Worm (Caenorhabditis elegans): ENCODE measurements around the gene ceh-34.

The ceh-34 gene

ce11 chrV:5304366-5304765, 15.0 kb downstream of the ceh-34 start (continued):
- TF ChIP-seq lin-11 (tag; optimal IDR thresholded peaks at IDR 0.05), result no peak
- TF ChIP-seq tbx-7 (tag; optimal IDR thresholded peaks at IDR 0.05), result no peak

ce11 chrV:5303389-5303788, 16.0 kb downstream of the ceh-34 start, which contains the start of gene ncx-2:
Gene ncx-2, plus strand, starts transcription at chrV:5303689.
- no peak for TF ChIP-seq ttx-3 (tag; optimal IDR thresholded peaks at IDR 0.05)
- TF ChIP-seq elt-2 (tag; optimal IDR thresholded peaks at IDR 0.05), result no peak
- TF ChIP-seq F13H6.1 (tag; optimal IDR thresholded peaks at IDR 0.05), result no peak
- no peak for TF ChIP-seq ceh-48 (tag; optimal IDR thresholded peaks at IDR 0.05)
- no peak for TF ChIP-seq npax-4 (tag; optimal IDR thresholded peaks at IDR 0.05)
- no peak for TF ChIP-seq dve-1 (tag; optimal IDR thresholded peaks at IDR 0.05)
- no peak for TF ChIP-seq ceh-19 (GFP tag; optimal IDR thresholded peaks at IDR 0.05)

ce11 chrV:5301226-5301625, 18.2 kb downstream of the ceh-34 start:
- no peak for TF ChIP-seq ceh-22 (tag; optimal IDR thresholded peaks at IDR 0.05)
- TF ChIP-seq sox-4 (tag; optimal IDR thresholded peaks at IDR 0.05), result no peak
- no peak for TF ChIP-seq tbx-2 (tag; optimal IDR thresholded peaks at IDR 0.05)
- no peak for TF ChIP-seq T23F11.4 (GFP tag; optimal IDR thresholded peaks at IDR 0.05)
- no peak for TF ChIP-seq ztf-16 (tag; optimal IDR thresholded peaks at IDR 0.05)
- TF ChIP-seq sox-2 (GFP tag; IDR thresholded peaks at IDR 0.05), result no peak
- TF ChIP-seq fkh-10 (GFP tag; optimal IDR thresholded peaks at IDR 0.05), result no peak
- TF ChIP-seq ceh-34 (tag; optimal IDR thresholded peaks at IDR 0.05), result no peak
- no peak for TF ChIP-seq Y22D7AL.16 (tag; optimal IDR thresholded peaks at IDR 0.05)
- TF ChIP-seq ceh-24 (tag; optimal IDR thresholded peaks at IDR 0.05), result no peak
- no peak for TF ChIP-seq ceh-30 (tag; optimal IDR thresholded peaks at IDR 0.05)
- no peak for TF ChIP-seq lim-6 (tag; optimal IDR thresholded peaks at IDR 0.05)
- TF ChIP-seq hlh-13 (GFP tag; optimal IDR thresholded peaks at IDR 0.05), result no peak
- no peak for TF ChIP-seq elt-4 (tag; optimal IDR thresholded peaks at IDR 0.05)

- no peak for TF ChIP-seq pha-4 (tag; optimal IDR thresholded peaks at IDR 0.05)
- no peak for TF ChIP-seq mec-3 (tag; optimal IDR thresholded peaks at IDR 0.05; ENCODE audit: borderline replicate concordance)
- no peak for TF ChIP-seq fkh-10 (GFP tag; optimal IDR thresholded peaks at IDR 0.05)
- TF ChIP-seq ceh-30 (tag; optimal IDR thresholded peaks at IDR 0.05), result no peak
- no peak for TF ChIP-seq nhr-232 (tag; optimal IDR thresholded peaks at IDR 0.05)
- no peak for TF ChIP-seq zip-5 (tag; optimal IDR thresholded peaks at IDR 0.05)
- no peak for TF ChIP-seq ceh-19 (GFP tag; optimal IDR thresholded peaks at IDR 0.05)
- no peak for TF ChIP-seq dmd-4 (tag; optimal IDR thresholded peaks at IDR 0.05; ENCODE audit: borderline replicate concordance)
- no peak for TF ChIP-seq hlh-13 (GFP tag; optimal IDR thresholded peaks at IDR 0.05)
- no peak for TF ChIP-seq dve-1 (tag; optimal IDR thresholded peaks at IDR 0.05)
- TF ChIP-seq hlh-6 (tag; optimal IDR thresholded peaks at IDR 0.05), result no peak
These were observed 21.6 kb downstream of the ceh-34 start for ce11 chrV:5297740-5298139.

ce11 chrV:5295940-5296339, 23.4 kb downstream of the ceh-34 start:
- TF ChIP-seq pax-1 (tag; optimal IDR thresholded peaks at IDR 0.05), result no peak
- peak; percentile 80 for TF ChIP-seq ceh-18 (tag; optimal IDR thresholded peaks at IDR 0.05)
- TF ChIP-seq pha-2 (tag; optimal IDR thresholded peaks at IDR 0.05), result no peak
- TF ChIP-seq lin-11 (tag; optimal IDR thresholded peaks at IDR 0.05), result no peak
- TF ChIP-seq ceh-30 (tag; optimal IDR thresholded peaks at IDR 0.05), result no peak
- peak; percentile 4 for TF ChIP-seq tbx-2 (tag; optimal IDR thresholded peaks at IDR 0.05)
- peak; percentile 59 for TF ChIP-seq unc-55 (GFP tag; optimal IDR thresholded peaks at IDR 0.05)
- no peak for TF ChIP-seq ceh-22 (tag; optimal IDR thresholded peaks at IDR 0.05)
- no peak for TF ChIP-seq C38D4.7 (GFP tag; optimal IDR thresholded peaks at IDR 0.05)
- TF ChIP-seq hlh-15 (tag; optimal IDR thresholded peaks at IDR 0.05), result no peak
- no peak for TF ChIP-seq ets-4 (tag; optimal IDR thresholded peaks at IDR 0.05)
- TF ChIP-seq syd-9 (tag; optimal IDR thresholded peaks at IDR 0.05), result no peak
- TF ChIP-seq rnt-1 (tag; optimal IDR thresholded peaks at IDR 0.05), result peak; percentile 72
- no peak for TF ChIP-seq pag-3 (tag; optimal IDR thresholded peaks at IDR 0.05; ENCODE audit: borderline replicate concordance)
- TF ChIP-seq nhr-11 (tag; optimal IDR thresholded peaks at IDR 0.05), result no peak
- no peak for TF ChIP-seq ceh-2 (tag; optimal IDR thresholded peaks at IDR 0.05)
- TF ChIP-seq dve-1 (tag; optimal IDR thresholded peaks at IDR 0.05), result no peak
- TF ChIP-seq tbx-7 (tag; optimal IDR thresholded peaks at IDR 0.05), result no peak
- no peak for TF ChIP-seq pat-9 (tag; optimal IDR thresholded peaks at IDR 0.05)

Data from whole organism, late embryonic.